Worm (Caenorhabditis elegans): Measurements from ENCODE around the gene T11F9.22.

DNA sequence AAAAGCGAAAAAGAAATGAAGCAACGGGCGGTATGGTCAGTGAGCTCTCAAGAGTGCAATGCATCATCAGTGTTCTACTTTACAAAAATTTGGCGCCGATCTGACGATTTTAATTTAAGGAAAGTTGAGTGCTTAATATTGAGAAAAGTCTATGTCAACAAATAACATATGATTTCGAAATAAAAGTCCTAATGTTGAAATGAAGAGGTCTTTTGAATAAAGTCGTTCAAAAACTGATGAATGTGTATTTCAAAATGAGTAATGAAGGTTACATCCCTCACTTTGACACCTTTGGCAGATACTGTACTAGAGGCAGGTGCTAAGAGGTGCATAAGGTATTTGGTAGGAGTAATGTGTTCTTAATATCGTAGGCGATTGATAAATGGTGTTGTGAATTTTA lies 18.0 kb downstream of the T11F9.22 start:
- TF ChIP-seq nhr-76 (tag; optimal IDR thresholded peaks at IDR 0.05) (no peak), snpc-4 (tag; optimal IDR thresholded peaks at IDR 0.05) (no peak), nhr-28 (tag; optimal IDR thresholded peaks at IDR 0.05) (no peak), drap-1 (GFP tag; optimal IDR thresholded peaks at IDR 0.05) (no peak)

Data from whole organism, mixed stage, embryonic.